Fruit fly (Drosophila melanogaster) whole organism, prepupa: ENCODE data around the gene nbs.

Source experiments
- CG11294 ChIP-seq: fragments of 200-800 bp; sonication (Bioruptor generic); IDR thresholded peaks from 2 replicates; pipeline ENCODE4 v1.3.6; 2022; ENCODE audit warnings: missing biosample characterization, missing genetic modification characterization
- CG16779 ChIP-seq: fragments of 200-800 bp; sonication (Bioruptor generic); optimal IDR thresholded peaks from 3 replicates; lab custom pipeline; 2017; ENCODE audit warnings: missing biosample characterization, mild to moderate bottlenecking, missing genetic modification characterization
- CG3919 ChIP-seq: fragments of 200-800 bp; sonication (Bioruptor generic); optimal IDR thresholded peaks from 3 replicates; lab custom pipeline; 2016; ENCODE audit warnings: missing biosample characterization, missing genetic modification characterization
- CG8319 ChIP-seq: fragments of 200-800 bp; sonication (Bioruptor generic); optimal IDR thresholded peaks from 3 replicates; lab custom pipeline; 2016; ENCODE audit warnings: missing biosample characterization, missing genetic modification characterization
- Eip93F ChIP-seq: fragments of 200-800 bp; sonication (Bioruptor generic); optimal IDR thresholded peaks from 2 replicates; lab custom pipeline; 2016; ENCODE audit warnings: missing biosample characterization, mild to moderate bottlenecking, missing genetic modification characterization
- Sox15 ChIP-seq: fragments of 200-800 bp; sonication (Bioruptor generic); optimal IDR thresholded peaks from 3 replicates; lab custom pipeline; 2016; ENCODE audit warnings: missing biosample characterization, missing genetic modification characterization
- dsx ChIP-seq: fragments of 200-800 bp; optimal IDR thresholded peaks from 3 replicates; lab custom pipeline; 2019; ENCODE audit warnings: missing biosample characterization, mild to moderate bottlenecking, missing genetic modification characterization, moderate library complexity; ENCODE audit not compliant: poor library complexity, severe bottlenecking

DNA sequence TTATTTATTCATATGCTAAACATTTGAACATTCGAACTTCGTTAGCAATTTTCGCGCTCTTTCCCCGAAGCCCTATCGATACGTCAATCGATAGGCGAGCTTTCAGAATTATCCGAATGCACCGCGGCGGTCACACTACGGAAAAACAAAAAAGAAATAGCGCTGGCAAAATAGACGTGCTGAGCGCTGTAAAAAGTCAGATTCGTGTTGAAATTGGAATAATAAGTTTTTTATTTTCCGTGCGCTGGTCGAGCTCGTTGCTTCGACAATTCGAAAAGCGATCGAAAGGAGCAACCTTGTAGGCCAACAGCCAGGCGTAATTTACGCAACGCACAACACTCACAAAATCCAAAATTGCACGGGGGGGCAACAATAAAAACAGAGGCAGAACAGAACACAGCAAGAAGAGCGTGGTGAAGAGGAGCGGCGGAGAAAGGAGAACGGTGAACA lies 24.8 kb downstream of the nbs start, which contains the start of gene Ubc4:
- TF ChIP-seq Eip93F (GFP tag; lab: Kevin White, UChicago) (no peak), CG3919 (GFP tag; lab: Kevin White, UChicago) (no peak), dsx (GFP tag; lab: Kevin White, UChicago) (no peak), Sox15 (GFP tag; lab: Kevin White, UChicago) (no peak), CG8319 (no peak), CG16779 (no peak), CG11294 (GFP tag; lab: Robert Waterston, UW) (no peak)
